Worm (Caenorhabditis elegans) whole organism, mixed stage, embryonic: Measurements from ENCODE around the gene clec-214.

ENCODE experiments used
- M03D4.4 ChIP-seq: sonication (generic microtip); optimal IDR thresholded peaks from 2 replicates; lab custom pipeline; 2017; ENCODE audit warnings: mild to moderate bottlenecking, missing genetic modification characterization, missing compliant biosample characterization
- bed-3 ChIP-seq: fragments of 200-800 bp; sonication (Bioruptor generic); optimal IDR thresholded peaks from 3 replicates; lab custom pipeline; 2018; ENCODE audit warnings: mild to moderate bottlenecking, missing genetic modification characterization, moderate library complexity, missing compliant biosample characterization
- blmp-1 ChIP-seq: fragments of 150-350 bp; optimal IDR thresholded peaks from 2 replicates; lab custom pipeline; 2014; ENCODE audit warnings: missing biosample characterization, missing genetic modification characterization
- ceh-39 ChIP-seq: fragments of 150-350 bp; optimal IDR thresholded peaks from 2 replicates; lab custom pipeline; 2014; ENCODE audit warnings: missing biosample characterization, missing genetic modification characterization
- ceh-43 ChIP-seq: fragments of 200-800 bp; sonication (Bioruptor generic); optimal IDR thresholded peaks from 2 replicates; lab custom pipeline; 2018; ENCODE audit warnings: mild to moderate bottlenecking, missing genetic modification characterization, moderate library complexity, missing compliant biosample characterization
- ceh-83 ChIP-seq: fragments of 200-800 bp; sonication (Bioruptor generic); optimal IDR thresholded peaks from 2 replicates; lab custom pipeline; 2018; ENCODE audit warnings: mild to moderate bottlenecking, missing genetic modification characterization, missing compliant biosample characterization
- ces-1 ChIP-seq: fragments of 150-350 bp; optimal IDR thresholded peaks from 2 replicates; lab custom pipeline; 2014; ENCODE audit warnings: missing biosample characterization, missing genetic modification reagents, missing genetic modification characterization
- cnd-1 ChIP-seq: fragments of 200-800 bp; sonication (Bioruptor generic); optimal IDR thresholded peaks from 2 replicates; lab custom pipeline; 2018; ENCODE audit warnings: mild to moderate bottlenecking, missing genetic modification characterization, missing compliant biosample characterization
- drap-1 ChIP-seq: fragments of 200-800 bp; sonication (Bioruptor generic); optimal IDR thresholded peaks from 3 replicates; lab custom pipeline; 2018; ENCODE audit warnings: mild to moderate bottlenecking, missing genetic modification characterization, missing compliant biosample characterization
- elt-1 ChIP-seq: sonication (generic microtip); optimal IDR thresholded peaks from 2 replicates; lab custom pipeline; 2017; ENCODE audit warnings: missing genetic modification characterization, mild to moderate bottlenecking, missing compliant biosample characterization, antibody characterized with exemption, moderate library complexity, borderline replicate concordance; ENCODE audit not compliant: insufficient read depth
- elt-3 ChIP-seq: fragments of 150-350 bp; optimal IDR thresholded peaks from 2 replicates; lab custom pipeline; 2014; ENCODE audit warnings: missing biosample characterization, missing genetic modification characterization
- flh-1 ChIP-seq: fragments of 200-800 bp; sonication (Bioruptor generic); optimal IDR thresholded peaks from 2 replicates; lab custom pipeline; 2018; ENCODE audit warnings: mild to moderate bottlenecking, missing genetic modification characterization, moderate library complexity, missing compliant biosample characterization
- ham-2 ChIP-seq: fragments of 200-800 bp; sonication (Bioruptor generic); optimal IDR thresholded peaks from 2 replicates; lab custom pipeline; 2018; ENCODE audit warnings: mild to moderate bottlenecking, missing genetic modification characterization, missing compliant biosample characterization
- hlh-1 ChIP-seq: fragments of 150-350 bp; optimal IDR thresholded peaks from 2 replicates; lab custom pipeline; 2014; ENCODE audit warnings: missing biosample characterization, missing genetic modification reagents, missing genetic modification characterization
- lin-13 ChIP-seq: fragments of 150-350 bp; optimal IDR thresholded peaks from 2 replicates; lab custom pipeline; 2014; ENCODE audit warnings: missing biosample characterization, missing genetic modification characterization
- lin-32 ChIP-seq: fragments of 200-800 bp; sonication (Bioruptor generic); optimal IDR thresholded peaks from 2 replicates; lab custom pipeline; 2018; ENCODE audit warnings: mild to moderate bottlenecking, missing genetic modification characterization, missing compliant biosample characterization
- lsy-2 ChIP-seq: fragments of 150-350 bp; optimal IDR thresholded peaks from 2 replicates; lab custom pipeline; 2014; ENCODE audit warnings: missing biosample characterization, missing genetic modification characterization
- mab-5 ChIP-seq: fragments of 150-350 bp; optimal IDR thresholded peaks from 2 replicates; lab custom pipeline; 2014; ENCODE audit warnings: missing biosample characterization, missing genetic modification characterization
- mep-1 ChIP-seq: fragments of 150-350 bp; optimal IDR thresholded peaks from 2 replicates; lab custom pipeline; 2017; ENCODE audit warnings: missing biosample characterization, missing genetic modification reagents, missing genetic modification characterization, inconsistent platforms
- mls-2 ChIP-seq: sonication (generic microtip); optimal IDR thresholded peaks from 2 replicates; lab custom pipeline; 2016; ENCODE audit warnings: mild to moderate bottlenecking, missing genetic modification characterization, moderate library complexity, missing compliant biosample characterization
- nhr-12 ChIP-seq: fragments of 150-350 bp; optimal IDR thresholded peaks from 2 replicates; lab custom pipeline; 2014; ENCODE audit warnings: missing biosample characterization, missing genetic modification characterization
- nhr-2 ChIP-seq: fragments of 150-350 bp; optimal IDR thresholded peaks from 2 replicates; lab custom pipeline; 2014; ENCODE audit warnings: missing biosample characterization, missing genetic modification characterization
- nhr-28 ChIP-seq: fragments of 150-350 bp; optimal IDR thresholded peaks from 2 replicates; lab custom pipeline; 2014; ENCODE audit warnings: missing biosample characterization, missing genetic modification characterization
- nhr-76 ChIP-seq: sonication (generic microtip); optimal IDR thresholded peaks from 2 replicates; lab custom pipeline; 2017; ENCODE audit warnings: missing biosample characterization, missing genetic modification characterization
- pha-4 ChIP-seq: fragments of 150-350 bp; optimal IDR thresholded peaks from 2 replicates; lab custom pipeline; 2018; ENCODE audit warnings: missing biosample characterization, missing genetic modification reagents, missing genetic modification characterization
- sem-2 ChIP-seq: fragments of 200-800 bp; sonication (Bioruptor generic); optimal IDR thresholded peaks from 2 replicates; lab custom pipeline; 2018; ENCODE audit warnings: mild to moderate bottlenecking, missing genetic modification characterization, missing compliant biosample characterization
- snpc-4 ChIP-seq: fragments of 150-350 bp; optimal IDR thresholded peaks from 2 replicates; lab custom pipeline; 2014; ENCODE audit warnings: missing biosample characterization, missing genetic modification characterization
- sptf-1 ChIP-seq: sonication (generic microtip); optimal IDR thresholded peaks from 2 replicates; lab custom pipeline; 2017; ENCODE audit warnings: mild to moderate bottlenecking, missing genetic modification characterization, moderate library complexity, missing compliant biosample characterization
- tbx-8 ChIP-seq: fragments of 200-800 bp; sonication (Bioruptor generic); optimal IDR thresholded peaks from 2 replicates; lab custom pipeline; 2018; ENCODE audit warnings: mild to moderate bottlenecking, missing genetic modification characterization, moderate library complexity, missing compliant biosample characterization
- unc-120 ChIP-seq: sonication (generic microtip); optimal IDR thresholded peaks from 2 replicates; lab custom pipeline; 2017; ENCODE audit warnings: missing genetic modification characterization, missing compliant biosample characterization; ENCODE audit not compliant: poor library complexity, severe bottlenecking
- unc-39 ChIP-seq: fragments of 150-350 bp; optimal IDR thresholded peaks from 2 replicates; lab custom pipeline; 2014; ENCODE audit warnings: missing biosample characterization, missing genetic modification characterization
- unc-62 ChIP-seq: fragments of 150-350 bp; optimal IDR thresholded peaks from 2 replicates; lab custom pipeline; 2014; ENCODE audit warnings: missing biosample characterization, missing genetic modification reagents, missing genetic modification characterization
- zip-8 ChIP-seq: fragments of 150-350 bp; optimal IDR thresholded peaks from 2 replicates; lab custom pipeline; 2014; ENCODE audit warnings: missing biosample characterization, missing genetic modification characterization
- ztf-11 ChIP-seq: fragments of 150-350 bp; optimal IDR thresholded peaks from 2 replicates; lab custom pipeline; 2014; ENCODE audit warnings: missing biosample characterization, missing genetic modification characterization

The clec-214 gene

DNA sequence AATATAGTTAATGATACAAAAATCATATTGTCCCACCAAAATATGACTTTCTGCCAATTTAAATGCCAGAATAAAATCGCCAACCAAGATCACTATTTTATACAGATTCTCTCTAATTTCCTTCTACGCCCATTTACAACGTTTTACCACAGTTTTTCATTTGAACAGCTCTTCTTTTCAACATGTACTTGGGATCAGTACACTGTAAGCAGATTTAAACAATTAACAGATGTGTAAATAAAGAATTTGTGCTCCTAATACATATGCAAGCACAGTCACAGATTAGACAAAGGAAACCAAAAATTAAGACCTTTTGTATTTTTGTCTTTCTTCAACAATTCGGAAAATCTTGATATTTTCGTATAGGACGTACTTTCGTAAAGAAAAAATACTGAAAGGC, 33.2 kb downstream of the clec-214 start, which contains the start of gene F07C4.11:
F07C4.11 (minus strand) TSS at position 101 of the 400 bp plus-strand sequence.
- no peak for TF ChIP-seq sptf-1
- no peak for TF ChIP-seq mls-2 (tag; lab: Kevin White, UChicago)
- no peak for TF ChIP-seq nhr-28 (tag; lab: Kevin White, UChicago)
- TF ChIP-seq ceh-39 = no peak
- TF ChIP-seq bed-3 = no peak
- TF ChIP-seq nhr-2 = no peak
- no peak for TF ChIP-seq mab-5
- TF ChIP-seq nhr-12 (tag; lab: Kevin White, UChicago) = no peak
- no peak for TF ChIP-seq unc-39 (tag; lab: Kevin White, UChicago)
- TF ChIP-seq ham-2 (GFP tag; lab: Kevin White, UChicago) = no peak
- no peak for TF ChIP-seq hlh-1 (tag; lab: Kevin White, UChicago)
- TF ChIP-seq lin-32 (GFP tag; lab: Kevin White, UChicago) = no peak
- no peak for TF ChIP-seq ceh-43
- TF ChIP-seq ces-1 (GFP tag; lab: Kevin White, UChicago) = no peak
- no peak for TF ChIP-seq ceh-83 (GFP tag; lab: Kevin White, UChicago)
- TF ChIP-seq unc-62 (GFP tag; lab: Kevin White, UChicago) = no peak
- TF ChIP-seq flh-1 (GFP tag; lab: Kevin White, UChicago) = no peak

DNA sequence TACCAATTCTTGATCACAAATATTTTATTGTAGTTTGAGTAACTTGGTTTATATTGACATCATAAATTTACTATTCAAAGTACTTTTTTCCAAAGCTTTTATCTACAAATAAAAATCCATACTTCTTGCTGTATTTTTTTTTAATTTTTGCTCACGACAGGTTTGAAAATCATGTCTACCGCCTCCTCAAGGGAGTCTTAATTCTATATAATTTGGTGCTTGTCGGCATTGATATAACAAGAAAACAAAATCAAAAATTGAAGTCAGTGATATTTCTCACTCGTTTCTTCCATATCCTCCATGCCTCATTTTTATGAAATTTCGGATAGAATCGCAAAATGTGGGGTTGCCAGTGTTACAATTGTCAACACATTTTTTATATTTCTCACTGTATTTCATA, 35.3 kb downstream of the clec-214 start, which contains the start of gene str-47:
str-47 (plus strand) TSS at position 301 of the 400 bp plus-strand sequence.
- TF ChIP-seq zip-8 (tag; lab: Kevin White, UChicago) (no peak), ces-1 (GFP tag; lab: Kevin White, UChicago) (no peak), cnd-1 (tag; lab: Kevin White, UChicago) (no peak), sem-2 (GFP tag; lab: Kevin White, UChicago) (no peak), elt-3 (tag; lab: Kevin White, UChicago) (no peak), M03D4.4 (no peak), blmp-1 (tag; lab: Kevin White, UChicago) (no peak), ztf-11 (tag; lab: Kevin White, UChicago) (no peak), unc-39 (tag; lab: Kevin White, UChicago) (no peak), lin-32 (GFP tag; lab: Kevin White, UChicago) (no peak), nhr-2 (no peak), ceh-83 (GFP tag; lab: Kevin White, UChicago) (no peak), snpc-4 (tag; lab: Kevin White, UChicago) (no peak), mab-5 (no peak), mep-1 (tag; lab: Kevin White, UChicago) (no peak), lin-13 (tag; lab: Kevin White, UChicago) (no peak), tbx-8 (GFP tag; lab: Kevin White, UChicago) (no peak), flh-1 (GFP tag; lab: Kevin White, UChicago) (no peak), ceh-39 (no peak), unc-120 (tag; lab: Kevin White, UChicago) (no peak)

DNA sequence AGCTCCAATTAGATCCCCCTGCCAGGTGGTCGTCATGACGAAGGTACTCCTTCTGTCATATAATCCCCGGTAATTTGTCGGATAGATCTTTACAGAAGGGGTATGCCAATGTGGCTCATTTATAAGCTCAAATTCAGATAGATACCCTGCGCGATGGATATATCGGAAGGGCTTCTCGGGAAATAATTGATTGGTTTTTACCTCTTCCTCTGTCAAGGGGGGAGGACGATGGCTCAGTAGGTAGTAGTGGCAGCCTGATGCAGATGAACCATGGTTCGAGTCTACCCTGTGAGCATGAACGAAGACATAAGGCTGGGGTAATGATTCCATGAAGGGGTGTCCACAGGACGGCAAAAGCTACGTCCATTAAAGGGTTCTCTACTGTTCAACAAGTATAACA, 37.0 kb downstream of the clec-214 start:
- TF ChIP-seq ceh-43 (no peak), blmp-1 (tag; lab: Kevin White, UChicago) (no peak), unc-120 (tag; lab: Kevin White, UChicago) (no peak), elt-1 (tag; lab: Kevin White, UChicago) (no peak), pha-4 (tag; lab: Kevin White, UChicago) (no peak), zip-8 (tag; lab: Kevin White, UChicago) (no peak), unc-39 (tag; lab: Kevin White, UChicago) (no peak), hlh-1 (tag; lab: Kevin White, UChicago) (no peak), mls-2 (tag; lab: Kevin White, UChicago) (no peak), lsy-2 (tag; lab: Kevin White, UChicago) (no peak), nhr-28 (tag; lab: Kevin White, UChicago) (no peak), ceh-39 (no peak), snpc-4 (tag; lab: Kevin White, UChicago) (no peak), M03D4.4 (no peak), drap-1 (GFP tag; lab: Kevin White, UChicago) (no peak), sem-2 (GFP tag; lab: Kevin White, UChicago) (no peak)
- TF ChIP-seq, all 35 proteins: peak for 0

DNA sequence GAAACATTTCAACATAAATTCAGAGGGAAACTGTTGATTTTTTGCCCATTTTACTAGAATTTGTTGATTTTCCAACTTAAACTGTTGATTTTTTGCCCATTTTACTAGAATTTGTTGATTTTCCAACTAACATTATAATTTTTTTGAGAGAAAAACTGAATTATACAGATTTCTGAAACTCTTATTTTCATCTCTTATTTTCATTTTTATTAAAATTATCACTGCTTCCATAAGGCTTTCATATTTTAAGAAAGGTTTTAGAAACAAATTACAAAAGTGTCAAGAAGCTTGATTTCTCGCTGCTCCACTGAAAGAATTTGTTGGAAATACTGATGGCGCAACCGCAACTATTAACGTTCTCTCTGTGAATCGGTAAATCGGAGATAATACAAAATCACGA, 39.8 kb downstream of the clec-214 start:
- TF ChIP-seq unc-39 (tag; lab: Kevin White, UChicago) = no peak
- no peak for TF ChIP-seq nhr-76 (tag; lab: Kevin White, UChicago)
- no peak for TF ChIP-seq nhr-28 (tag; lab: Kevin White, UChicago)
- TF ChIP-seq flh-1 (GFP tag; lab: Kevin White, UChicago) = no peak
- TF ChIP-seq lsy-2 (tag; lab: Kevin White, UChicago) = no peak
- TF ChIP-seq bed-3 = no peak
- no peak for TF ChIP-seq mep-1 (tag; lab: Kevin White, UChicago)
- TF ChIP-seq blmp-1 (tag; lab: Kevin White, UChicago) = no peak
- no peak for TF ChIP-seq nhr-2
- TF ChIP-seq nhr-12 (tag; lab: Kevin White, UChicago) = no peak
- TF ChIP-seq hlh-1 (tag; lab: Kevin White, UChicago) = no peak
- TF ChIP-seq ceh-83 (GFP tag; lab: Kevin White, UChicago) = no peak
- no peak for TF ChIP-seq ces-1 (GFP tag; lab: Kevin White, UChicago)
- no peak for TF ChIP-seq tbx-8 (GFP tag; lab: Kevin White, UChicago)
